Worm (Caenorhabditis elegans) whole organism, young adult: ENCODE measurements around the gene C13G3.12.
A peak's percentile ranks its signal among the peaks of the same experiment; 100 is the strongest.

Experiments
- B0035.1 ChIP-seq: sonication (generic microtip); optimal IDR thresholded peaks from 2 replicates; lab custom pipeline; 2016; ENCODE audit warnings: missing genetic modification characterization, mild to moderate bottlenecking, missing compliant biosample characterization, missing genotype, missing genetic modification reagents
- B0261.1 ChIP-seq: sonication (generic microtip); optimal IDR thresholded peaks from 2 replicates; lab custom pipeline; 2016; ENCODE audit warnings: mild to moderate bottlenecking, missing genetic modification characterization, moderate library complexity, missing compliant biosample characterization
- C06A6.2 ChIP-seq: fragments of 200-800 bp; sonication (Bioruptor generic); conservative IDR thresholded peaks from 2 replicates; pipeline ENCODE4 v1.3.6; 2022; ENCODE audit warnings: missing genetic modification characterization, missing compliant biosample characterization
- D2030.7 ChIP-seq: fragments of 200-800 bp; sonication (Bioruptor generic); IDR thresholded peaks from 2 replicates; pipeline ENCODE4 v1.3.6; 2022; ENCODE audit warnings: missing genetic modification reagents, missing genetic modification characterization, missing compliant biosample characterization
- F23B12.7 ChIP-seq: sonication (generic microtip); optimal IDR thresholded peaks from 2 replicates; lab custom pipeline; 2017; ENCODE audit warnings: missing genetic modification characterization, mild to moderate bottlenecking, missing compliant biosample characterization, antibody characterized with exemption, moderate library complexity; ENCODE audit not compliant: insufficient read depth
- F37B4.10 ChIP-seq: fragments of 200-800 bp; sonication (Bioruptor generic); IDR thresholded peaks from 2 replicates; pipeline ENCODE4 v1.3.6; 2022; ENCODE audit warnings: missing genetic modification characterization, missing compliant biosample characterization
- F49E8.2 ChIP-seq: sonication (generic microtip); optimal IDR thresholded peaks from 3 replicates; lab custom pipeline; 2017; ENCODE audit warnings: missing genetic modification characterization, mild to moderate bottlenecking, missing compliant biosample characterization, antibody characterized with exemption, moderate library complexity; ENCODE audit not compliant: insufficient read depth
- F57A8.1 ChIP-seq: fragments of 200-800 bp; sonication (Bioruptor generic); optimal IDR thresholded peaks from 2 replicates; lab custom pipeline; 2018; ENCODE audit warnings: mild to moderate bottlenecking, missing genetic modification characterization, moderate library complexity, missing compliant biosample characterization
- K12H6.12 ChIP-seq: fragments of 200-800 bp; sonication (Bioruptor generic); optimal IDR thresholded peaks from 2 replicates; lab custom pipeline; 2018; ENCODE audit warnings: mild to moderate bottlenecking, missing genetic modification characterization, missing compliant biosample characterization
- Y53F4B.3 ChIP-seq: fragments of 200-800 bp; sonication (Bioruptor generic); IDR thresholded peaks from 2 replicates; pipeline ENCODE4 v1.3.6; 2022; ENCODE audit warnings: missing genetic modification reagents, missing genetic modification characterization, missing compliant biosample characterization
- ama-1 ChIP-seq, 3 experiments: fragments of 150-350 bp in 1 of 3; sonication (generic microtip) in 2 of 3; optimal IDR thresholded peaks; 2 replicates each; lab custom pipeline; 2014 to 2018; ENCODE audit warnings: missing biosample characterization in 2 of 3, missing genetic modification characterization in 2 of 3, missing genetic modification reagents in 2 of 3
- aptf-3 ChIP-seq: fragments of 200-800 bp; sonication (Bioruptor generic); IDR thresholded peaks from 2 replicates; pipeline ENCODE4 v1.3.6; 2022; ENCODE audit warnings: missing genetic modification characterization, missing compliant biosample characterization
- atf-7 ChIP-seq: sonication (generic microtip); optimal IDR thresholded peaks from 2 replicates; lab custom pipeline; 2017; ENCODE audit warnings: mild to moderate bottlenecking, missing genetic modification characterization, missing compliant biosample characterization
- athp-1 ChIP-seq: sonication (generic microtip); optimal IDR thresholded peaks from 2 replicates; lab custom pipeline; 2017; ENCODE audit warnings: mild to moderate bottlenecking, missing genetic modification characterization, missing compliant biosample characterization
- bed-2 ChIP-seq: fragments of 200-800 bp; sonication (Bioruptor generic); IDR thresholded peaks from 2 replicates; pipeline ENCODE4 v1.3.6; 2022; ENCODE audit warnings: missing genetic modification reagents, missing genetic modification characterization, missing compliant biosample characterization
- cebp-2 ChIP-seq: fragments of 200-800 bp; sonication (Bioruptor generic); IDR thresholded peaks from 2 replicates; pipeline ENCODE4 v1.3.6; 2022; ENCODE audit warnings: missing genetic modification characterization, missing compliant biosample characterization
- ceh-27 ChIP-seq: fragments of 200-800 bp; sonication (Bioruptor generic); optimal IDR thresholded peaks from 2 replicates; lab custom pipeline; 2018; ENCODE audit warnings: mild to moderate bottlenecking, missing genetic modification characterization, moderate library complexity, missing compliant biosample characterization
- ceh-79 ChIP-seq: sonication (generic microtip); optimal IDR thresholded peaks from 2 replicates; lab custom pipeline; 2017; ENCODE audit warnings: mild to moderate bottlenecking, missing genetic modification characterization, missing compliant biosample characterization
- ceh-91 ChIP-seq: fragments of 200-800 bp; sonication (Bioruptor generic); IDR thresholded peaks from 2 replicates; pipeline ENCODE4 v1.3.6; 2022; ENCODE audit warnings: missing genetic modification reagents, missing genetic modification characterization, missing compliant biosample characterization
- chd-7 ChIP-seq: sonication (generic microtip); optimal IDR thresholded peaks from 2 replicates; lab custom pipeline; 2016; ENCODE audit warnings: mild to moderate bottlenecking, missing genetic modification characterization, moderate library complexity, missing compliant biosample characterization
- egrh-3 ChIP-seq: fragments of 200-800 bp; sonication (Bioruptor generic); IDR thresholded peaks from 2 replicates; pipeline ENCODE4 v1.3.6; 2022; ENCODE audit warnings: missing genetic modification reagents, missing genetic modification characterization, missing compliant biosample characterization
- gei-17 ChIP-seq: fragments of 200-800 bp; sonication (Bioruptor generic); optimal IDR thresholded peaks from 2 replicates; lab custom pipeline; 2018; ENCODE audit warnings: mild to moderate bottlenecking, missing genetic modification characterization, missing compliant biosample characterization
- hlh-12 ChIP-seq: sonication (generic microtip); optimal IDR thresholded peaks from 2 replicates; lab custom pipeline; 2016; ENCODE audit warnings: missing genetic modification characterization, missing compliant biosample characterization
- hmg-20 ChIP-seq: fragments of 200-800 bp; sonication (Bioruptor generic); IDR thresholded peaks from 2 replicates; pipeline ENCODE4 v1.3.6; 2022; ENCODE audit warnings: missing genetic modification reagents, missing genetic modification characterization, missing compliant biosample characterization
- lir-1 ChIP-seq: fragments of 200-800 bp; sonication (Bioruptor generic); conservative IDR thresholded peaks from 2 replicates; pipeline ENCODE4 v1.3.6; 2022; ENCODE audit warnings: missing genetic modification reagents, missing genetic modification characterization, missing compliant biosample characterization
- madf-3 ChIP-seq: fragments of 200-800 bp; sonication (Bioruptor generic); IDR thresholded peaks from 2 replicates; pipeline ENCODE4 v1.3.6; 2022; ENCODE audit warnings: missing genetic modification reagents, missing genetic modification characterization, missing compliant biosample characterization
- mel-28 ChIP-seq: sonication (generic microtip); optimal IDR thresholded peaks from 2 replicates; lab custom pipeline; 2016; ENCODE audit warnings: borderline replicate concordance, mild to moderate bottlenecking, missing genetic modification characterization, missing compliant biosample characterization
- nhr-120 ChIP-seq: fragments of 200-800 bp; sonication (Bioruptor generic); IDR thresholded peaks from 2 replicates; pipeline ENCODE4 v1.3.6; 2022; ENCODE audit warnings: missing genetic modification characterization, missing compliant biosample characterization
- pbrm-1 ChIP-seq: fragments of 200-800 bp; sonication (Bioruptor generic); IDR thresholded peaks from 2 replicates; pipeline ENCODE4 v1.3.6; 2022; ENCODE audit warnings: missing genetic modification reagents, missing genetic modification characterization, missing compliant biosample characterization
- rec-8 ChIP-seq, 2 experiments: sonication (generic microtip); optimal IDR thresholded peaks; 2 replicates each; lab custom pipeline; 2016; ENCODE audit warnings: mild to moderate bottlenecking in 2 of 2, missing genetic modification characterization in 2 of 2, missing genetic modification reagents in 2 of 2, missing genotype in 2 of 2, missing biosample characterization in 1 of 2, missing compliant biosample characterization in 1 of 2, moderate library complexity in 1 of 2
- sdz-38 ChIP-seq: sonication (generic microtip); optimal IDR thresholded peaks from 2 replicates; lab custom pipeline; 2016; ENCODE audit warnings: missing genotype, missing genetic modification characterization, missing compliant biosample characterization
- snpc-1.1 ChIP-seq: sonication (generic microtip); optimal IDR thresholded peaks from 2 replicates; lab custom pipeline; 2017; ENCODE audit warnings: missing genetic modification characterization, mild to moderate bottlenecking, missing compliant biosample characterization, antibody characterized with exemption, moderate library complexity, missing genotype, missing genetic modification reagents; ENCODE audit not compliant: insufficient read depth
- snpc-1.3 ChIP-seq: sonication (generic microtip); optimal IDR thresholded peaks from 2 replicates; lab custom pipeline; 2017; ENCODE audit warnings: missing genetic modification characterization, mild to moderate bottlenecking, missing compliant biosample characterization, antibody characterized with exemption, moderate library complexity, missing genotype, missing genetic modification reagents; ENCODE audit not compliant: insufficient read depth
- snpc-4 ChIP-seq, 5 experiments: fragments of 150-350 bp in 1 of 5; sonication (generic microtip) in 4 of 5; optimal IDR thresholded peaks; 2 replicates each; lab custom pipeline; 2014 to 2018; ENCODE audit warnings: missing genetic modification characterization in 5 of 5, missing biosample characterization in 3 of 5, antibody characterized with exemption in 2 of 5, mild to moderate bottlenecking in 2 of 5, missing compliant biosample characterization in 2 of 5, missing genotype in 2 of 5, moderate library complexity in 2 of 5, missing genetic modification reagents in 1 of 5
- sptf-2 ChIP-seq: fragments of 200-800 bp; sonication (Bioruptor generic); optimal IDR thresholded peaks from 2 replicates; lab custom pipeline; 2018; ENCODE audit warnings: mild to moderate bottlenecking, missing genetic modification characterization, missing compliant biosample characterization
- unc-130 ChIP-seq: sonication (generic microtip); optimal IDR thresholded peaks from 2 replicates; lab custom pipeline; 2016; ENCODE audit warnings: missing genetic modification reagents, missing genetic modification characterization, missing compliant biosample characterization
- ztf-18 ChIP-seq: sonication (generic microtip); optimal IDR thresholded peaks from 2 replicates; lab custom pipeline; 2016; ENCODE audit warnings: missing genotype, mild to moderate bottlenecking, missing genetic modification characterization, missing compliant biosample characterization

Gene C13G3.12

DNA sequence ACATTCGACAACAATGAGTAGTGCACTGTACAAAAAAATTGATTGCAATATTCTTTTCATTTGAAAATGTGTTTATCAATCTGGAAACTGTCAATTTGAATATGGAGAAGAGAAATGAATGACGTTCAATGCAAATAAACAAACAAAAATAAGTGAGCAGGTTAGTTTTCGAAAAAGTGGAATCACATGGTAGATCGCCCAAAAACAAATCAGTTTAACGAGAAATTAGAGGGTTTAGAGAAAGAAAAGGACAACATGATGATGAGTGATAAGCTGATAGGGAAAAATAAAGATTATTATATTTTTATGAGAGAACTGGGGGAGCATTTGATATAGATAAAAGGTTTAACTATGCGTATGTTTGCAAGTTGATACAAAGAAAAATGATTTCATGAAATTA is 46.6 kb upstream of the C13G3.12 start, which contains the start of gene T04C12.8 (continued):
- TF ChIP-seq ceh-27 (GFP tag; lab: Kevin White, UChicago), result no peak
- TF ChIP-seq atf-7 (tag; lab: Kevin White, UChicago), result peak; percentile 79
- TF ChIP-seq gei-17 (GFP tag; lab: Kevin White, UChicago), result no peak
- no peak for TF ChIP-seq B0035.1
- no peak for TF ChIP-seq Y53F4B.3 (GFP tag; lab: Robert Waterston, UW)
- TF ChIP-seq hlh-12 (tag; lab: Kevin White, UChicago), result no peak
- TF ChIP-seq ztf-18 (tag; lab: Kevin White, UChicago), result no peak
- TF ChIP-seq chd-7, result no peak
- no peak for TF ChIP-seq B0261.1
- TF ChIP-seq ceh-79 (tag; lab: Kevin White, UChicago), result no peak
- no peak for TF ChIP-seq egrh-3 (GFP tag; lab: Robert Waterston, UW)
- no peak for TF ChIP-seq F49E8.2 (tag; lab: Kevin White, UChicago)
- TF ChIP-seq lir-1 (GFP tag; lab: Robert Waterston, UW), result no peak
- no peak for TF ChIP-seq aptf-3 (GFP tag; lab: Robert Waterston, UW)
- no peak for TF ChIP-seq madf-3
- no peak for TF ChIP-seq bed-2 (GFP tag; lab: Robert Waterston, UW)
- TF ChIP-seq mel-28, result no peak

DNA sequence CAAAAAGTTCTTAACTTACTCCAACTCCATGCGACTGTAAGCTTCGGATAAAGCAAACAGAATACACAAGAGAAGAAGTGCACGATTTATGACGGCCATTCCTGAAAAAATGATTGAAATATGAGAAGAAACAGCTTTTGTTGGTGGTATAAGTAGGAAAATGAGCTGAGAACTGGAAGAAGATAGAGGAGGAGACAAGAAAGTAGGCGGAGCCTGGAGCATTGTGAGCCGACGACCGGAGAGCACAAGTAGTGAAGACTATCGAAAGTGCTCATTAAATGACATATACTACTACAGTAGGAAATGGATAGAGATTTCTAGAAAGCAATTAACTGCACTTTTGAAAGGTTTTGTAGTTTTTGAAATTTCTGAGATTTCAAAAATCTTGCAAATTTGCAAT is 42.8 kb upstream of the C13G3.12 start, which contains the start of gene nlp-80:
nlp-80 (minus strand) TSS at position 101 of the 400 bp plus-strand sequence.
- no peak for TF ChIP-seq F37B4.10 (GFP tag; lab: Robert Waterston, UW)
- no peak for TF ChIP-seq rec-8 (tag; optimal IDR thresholded peaks at IDR 0.05; lab: Kevin White, UChicago)
- TF ChIP-seq athp-1 (tag; lab: Kevin White, UChicago), result no peak
- TF ChIP-seq, all 124 proteins: peak for 0

ce11 chrV:11063115-11063514 is 40.4 kb upstream of the C13G3.12 start, which contains the start of gene T04C12.9:
Gene T04C12.9 (minus strand): TSS chrV:11063215.
- no peak for TF ChIP-seq hmg-20 (GFP tag; lab: Robert Waterston, UW)
- no peak for TF ChIP-seq ama-1 (optimal IDR thresholded peaks at IDR 0.05; lab: Kevin White, UChicago)
- no peak for TF ChIP-seq ama-1 (GFP tag; optimal IDR thresholded peaks at IDR 0.05; lab: Kevin White, UChicago)
- TF ChIP-seq sdz-38 (tag; lab: Kevin White, UChicago), result no peak
- no peak for TF ChIP-seq cebp-2 (GFP tag; lab: Robert Waterston, UW)

- TF ChIP-seq K12H6.12 (no peak), F23B12.7 (tag; lab: Kevin White, UChicago) (no peak), D2030.7 (GFP tag; lab: Robert Waterston, UW) (no peak), nhr-120 (GFP tag; lab: Robert Waterston, UW) (no peak), F57A8.1 (GFP tag; lab: Kevin White, UChicago) (no peak), unc-130 (GFP tag; lab: Kevin White, UChicago) (no peak), snpc-4 (GFP tag; optimal IDR thresholded peaks at IDR 0.05; lab: Kevin White, UChicago) (no peak), snpc-4 (tag; optimal IDR thresholded peaks at IDR 0.05; lab: Kevin White, UChicago) (no peak), snpc-1.3 (tag; lab: Kevin White, UChicago) (no peak), pbrm-1 (GFP tag; lab: Robert Waterston, UW) (no peak), sptf-2 (GFP tag; lab: Kevin White, UChicago) (no peak), snpc-1.1 (tag; lab: Kevin White, UChicago) (no peak), C06A6.2 (GFP tag; lab: Robert Waterston, UW) (no peak), ceh-91 (GFP tag; lab: Robert Waterston, UW) (no peak)
- TF ChIP-seq, all 124 proteins: peak for 0
These were observed 39.2 kb upstream of the C13G3.12 start for ce11 chrV:11061887-11062286.
